Worm (Caenorhabditis elegans) whole organism, L4 larva: ENCODE data around the gene cls-2.
A peak's percentile ranks its signal among the peaks of the same experiment; 100 is the strongest.

Source experiments
- F26F4.8 ChIP-seq: fragments of 200-800 bp; sonication (Bioruptor generic); conservative IDR thresholded peaks from 2 replicates; pipeline ENCODE4 v1.3.6; 2022; ENCODE audit warnings: missing genetic modification characterization, missing compliant biosample characterization
- F49E8.2 ChIP-seq: sonication (generic microtip); optimal IDR thresholded peaks from 2 replicates; lab custom pipeline; 2016; ENCODE audit warnings: missing compliant biosample characterization, mild to moderate bottlenecking, missing genetic modification characterization, borderline replicate concordance
- R02D3.7 ChIP-seq: fragments of 150-350 bp; sonication (generic microtip); optimal IDR thresholded peaks from 3 replicates; lab custom pipeline; 2014; ENCODE audit warnings: missing biosample characterization, missing genetic modification characterization
- T26A8.4 ChIP-seq: fragments of 200-800 bp; sonication (Bioruptor generic); IDR thresholded peaks from 2 replicates; pipeline ENCODE4 v1.3.6; 2022; ENCODE audit warnings: missing genetic modification characterization, missing compliant biosample characterization
- aha-1 ChIP-seq: fragments of 150-350 bp; peaks from one replicate; lab custom pipeline; 2014; ENCODE audit warnings: missing biosample characterization, missing genetic modification characterization
- ceh-32 ChIP-seq: sonication (generic microtip); optimal IDR thresholded peaks from 2 replicates; lab custom pipeline; 2016; ENCODE audit warnings: mild to moderate bottlenecking, missing genetic modification characterization, missing compliant biosample characterization; ENCODE audit not compliant: poor library complexity
- ceh-44 ChIP-seq: fragments of 200-800 bp; sonication (Bioruptor generic); IDR thresholded peaks from 2 replicates; pipeline ENCODE4 v1.3.6; 2022; ENCODE audit warnings: missing genetic modification reagents, missing genetic modification characterization, missing compliant biosample characterization
- cey-2 ChIP-seq: sonication (generic microtip); optimal IDR thresholded peaks from 3 replicates; lab custom pipeline; 2017; ENCODE audit warnings: missing genetic modification characterization, mild to moderate bottlenecking, missing compliant biosample characterization, antibody characterized with exemption, borderline replicate concordance; ENCODE audit not compliant: insufficient read depth
- daf-19 ChIP-seq: fragments of 200-800 bp; sonication (Bioruptor generic); conservative IDR thresholded peaks from 2 replicates; pipeline ENCODE4 v1.3.6; 2022; ENCODE audit warnings: missing genetic modification characterization, missing compliant biosample characterization
- dmd-6 ChIP-seq: fragments of 200-800 bp; sonication (Bioruptor generic); IDR thresholded peaks from 2 replicates; pipeline ENCODE4 v1.3.6; 2022; ENCODE audit warnings: missing genetic modification reagents, missing genetic modification characterization, missing compliant biosample characterization
- dve-1 ChIP-seq: sonication (generic microtip); optimal IDR thresholded peaks from 2 replicates; lab custom pipeline; 2017; ENCODE audit warnings: antibody characterized with exemption, mild to moderate bottlenecking, missing genetic modification characterization, missing compliant biosample characterization; ENCODE audit not compliant: insufficient read depth
- fos-1 ChIP-seq: fragments of 150-350 bp; optimal IDR thresholded peaks from 2 replicates; lab custom pipeline; 2014; ENCODE audit warnings: missing biosample characterization, missing genetic modification characterization
- gei-8 ChIP-seq: fragments of 200-800 bp; sonication (Bioruptor generic); optimal IDR thresholded peaks from 2 replicates; lab custom pipeline; 2018; ENCODE audit warnings: mild to moderate bottlenecking, missing genetic modification characterization, missing compliant biosample characterization
- hlh-11 ChIP-seq: fragments of 200-800 bp; sonication (Bioruptor generic); optimal IDR thresholded peaks from 2 replicates; lab custom pipeline; 2018; ENCODE audit warnings: mild to moderate bottlenecking, missing genetic modification characterization, missing compliant biosample characterization
- hmg-1.1 ChIP-seq: fragments of 200-800 bp; sonication (Bioruptor generic); IDR thresholded peaks from 2 replicates; pipeline ENCODE4 v1.3.6; 2022; ENCODE audit warnings: missing genetic modification reagents, missing genetic modification characterization, missing compliant biosample characterization
- lin-15B ChIP-seq: fragments of 150-350 bp; sonication (generic microtip); optimal IDR thresholded peaks from 3 replicates; lab custom pipeline; 2014; ENCODE audit warnings: missing biosample characterization, missing genetic modification characterization
- lin-29 ChIP-seq: fragments of 200-800 bp; sonication (Bioruptor generic); IDR thresholded peaks from 2 replicates; pipeline ENCODE4 v1.3.6; 2022; ENCODE audit warnings: missing genetic modification reagents, missing genetic modification characterization, missing compliant biosample characterization
- lin-38 ChIP-seq: fragments of 200-800 bp; sonication (Bioruptor generic); IDR thresholded peaks from 2 replicates; pipeline ENCODE4 v1.3.6; 2022; ENCODE audit warnings: missing genetic modification reagents, missing genetic modification characterization, missing compliant biosample characterization
- lin-39 ChIP-seq: fragments of 150-350 bp; optimal IDR thresholded peaks from 2 replicates; lab custom pipeline; 2014; ENCODE audit warnings: missing biosample characterization, missing genetic modification reagents, missing genetic modification characterization
- lsy-2 ChIP-seq, 2 experiments: fragments of 150-350 bp in 1 of 2; sonication (generic microtip) in 1 of 2; optimal IDR thresholded peaks; 2 replicates each; lab custom pipeline; 2014 to 2017; ENCODE audit warnings: missing biosample characterization in 2 of 2, missing genetic modification characterization in 2 of 2
- mdl-1 ChIP-seq, 2 experiments: fragments of 150-350 bp in 1 of 2; sonication (generic microtip) in 1 of 2; optimal IDR thresholded peaks; 2 replicates each; lab custom pipeline; 2014 to 2017; ENCODE audit warnings: missing biosample characterization in 2 of 2, missing genetic modification characterization in 2 of 2
- mes-2 ChIP-seq: sonication (generic microtip); optimal IDR thresholded peaks from 2 replicates; lab custom pipeline; 2016; ENCODE audit warnings: missing genotype, mild to moderate bottlenecking, missing genetic modification characterization, missing compliant biosample characterization; ENCODE audit not compliant: poor library complexity, severe bottlenecking
- nhr-102 ChIP-seq: sonication (generic microtip); optimal IDR thresholded peaks from 2 replicates; lab custom pipeline; 2016; ENCODE audit warnings: mild to moderate bottlenecking, missing genetic modification characterization, moderate library complexity, missing compliant biosample characterization
- nhr-41 ChIP-seq: fragments of 200-800 bp; sonication (Bioruptor generic); IDR thresholded peaks from 2 replicates; pipeline ENCODE4 v1.3.6; 2022; ENCODE audit warnings: missing genetic modification reagents, missing genetic modification characterization, missing compliant biosample characterization
- nhr-42 ChIP-seq: fragments of 200-800 bp; sonication (Bioruptor generic); IDR thresholded peaks from 2 replicates; pipeline ENCODE4 v1.3.6; 2022; ENCODE audit warnings: missing genetic modification characterization, missing compliant biosample characterization
- nhr-77 ChIP-seq: fragments of 150-350 bp; optimal IDR thresholded peaks from 2 replicates; lab custom pipeline; 2014; ENCODE audit warnings: missing biosample characterization, missing genetic modification characterization
- pqm-1 ChIP-seq: sonication (generic microtip); optimal IDR thresholded peaks from 2 replicates; lab custom pipeline; 2017; ENCODE audit warnings: missing biosample characterization, missing genetic modification characterization
- snpc-4 ChIP-seq: fragments of 150-350 bp; optimal IDR thresholded peaks from 2 replicates; lab custom pipeline; 2014; ENCODE audit warnings: missing biosample characterization, missing genetic modification characterization
- spr-1 ChIP-seq: sonication (generic microtip); optimal IDR thresholded peaks from 2 replicates; lab custom pipeline; 2016; ENCODE audit warnings: mild to moderate bottlenecking, missing genetic modification characterization, missing compliant biosample characterization
- spr-3 ChIP-seq: fragments of 200-800 bp; sonication (Bioruptor generic); optimal IDR thresholded peaks from 2 replicates; lab custom pipeline; 2018; ENCODE audit warnings: mild to moderate bottlenecking, missing genetic modification characterization, missing compliant biosample characterization
- tra-1 ChIP-seq: fragments of 200-800 bp; sonication (Bioruptor generic); IDR thresholded peaks from 2 replicates; pipeline ENCODE4 v1.3.6; 2022; ENCODE audit warnings: missing genetic modification reagents, missing genetic modification characterization, missing compliant biosample characterization
- unc-130 ChIP-seq: sonication (generic microtip); optimal IDR thresholded peaks from 2 replicates; lab custom pipeline; 2016; ENCODE audit warnings: missing genetic modification reagents, missing genetic modification characterization, missing compliant biosample characterization
- unc-62 ChIP-seq, 3 experiments: fragments of 150-350 bp in 1 of 3; sonication (generic microtip); optimal IDR thresholded peaks in 2 of 3; peaks in 1 of 3; 1 replicate in 1 of 3; 2 replicates in 2 of 3; lab custom pipeline; 2014 to 2017; ENCODE audit warnings: missing biosample characterization in 3 of 3, missing genetic modification characterization in 3 of 3, missing genetic modification reagents in 3 of 3, missing genotype in 1 of 3
- zag-1 ChIP-seq: fragments of 150-350 bp; optimal IDR thresholded peaks from 2 replicates; lab custom pipeline; 2014; ENCODE audit warnings: missing biosample characterization, missing genetic modification characterization
- ztf-7 ChIP-seq: fragments of 150-350 bp; optimal IDR thresholded peaks from 2 replicates; lab custom pipeline; 2014; ENCODE audit warnings: missing biosample characterization, missing genetic modification characterization

Gene cls-2

DNA sequence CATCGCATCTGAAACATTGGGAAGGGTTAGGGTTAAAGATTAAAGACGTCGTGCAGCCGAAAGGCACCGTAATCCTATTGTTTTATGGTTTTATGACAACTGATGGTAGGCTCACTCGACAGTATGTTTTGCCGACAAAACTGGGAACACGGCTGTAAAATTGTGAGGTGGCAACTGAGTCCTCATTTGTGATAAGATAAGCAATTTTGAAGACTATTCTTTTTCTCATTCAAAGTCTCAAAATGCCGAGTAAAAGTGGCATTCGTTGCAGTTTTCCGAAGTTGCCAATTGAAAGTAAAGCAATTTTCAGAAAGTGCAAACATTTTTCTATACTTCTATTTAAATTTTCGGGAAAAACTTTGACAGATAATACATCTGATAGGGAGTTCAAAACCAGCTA is 14.9 kb downstream of the cls-2 start:
- peak; percentile 1 for TF ChIP-seq dve-1 (tag; lab: Kevin White, UChicago)
- no peak for TF ChIP-seq unc-130 (GFP tag; lab: Kevin White, UChicago)
- peak; percentile 71 for TF ChIP-seq aha-1
- peak; percentile 59 for TF ChIP-seq pqm-1 (tag; lab: Kevin White, UChicago)

DNA sequence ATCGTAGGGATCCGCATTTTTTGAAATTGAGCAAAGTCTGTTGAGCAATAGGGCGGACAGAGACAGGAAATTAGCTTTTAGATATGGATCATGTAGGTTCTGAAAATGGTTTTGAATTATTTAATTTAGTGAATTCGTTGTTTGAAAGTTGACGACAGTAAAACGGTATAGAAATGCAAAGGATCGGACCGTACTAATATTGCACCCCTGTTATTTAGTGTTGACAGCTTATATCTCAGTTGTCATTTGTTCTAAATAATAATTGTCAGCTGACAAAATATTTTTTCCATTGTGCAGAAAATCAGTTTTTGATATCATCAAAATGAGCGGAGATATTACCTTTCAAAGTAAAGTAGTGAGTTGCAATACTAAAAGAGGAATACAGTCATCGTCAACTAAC is 16.5 kb downstream of the cls-2 start, which contains the start of gene lin-12:
Gene lin-12, minus strand, starts transcription at position 101 of the 400 bp plus-strand sequence.
- TF ChIP-seq nhr-42 (GFP tag; lab: Robert Waterston, UW) (no peak), zag-1 (tag; lab: Kevin White, UChicago) (no peak), nhr-41 (GFP tag; lab: Robert Waterston, UW) (no peak), nhr-77 (tag; lab: Kevin White, UChicago) (no peak), ceh-32 (tag; lab: Kevin White, UChicago) (no peak), lin-38 (GFP tag; lab: Robert Waterston, UW) (no peak), pqm-1 (tag; lab: Kevin White, UChicago) (no peak), dmd-6 (no peak)

DNA sequence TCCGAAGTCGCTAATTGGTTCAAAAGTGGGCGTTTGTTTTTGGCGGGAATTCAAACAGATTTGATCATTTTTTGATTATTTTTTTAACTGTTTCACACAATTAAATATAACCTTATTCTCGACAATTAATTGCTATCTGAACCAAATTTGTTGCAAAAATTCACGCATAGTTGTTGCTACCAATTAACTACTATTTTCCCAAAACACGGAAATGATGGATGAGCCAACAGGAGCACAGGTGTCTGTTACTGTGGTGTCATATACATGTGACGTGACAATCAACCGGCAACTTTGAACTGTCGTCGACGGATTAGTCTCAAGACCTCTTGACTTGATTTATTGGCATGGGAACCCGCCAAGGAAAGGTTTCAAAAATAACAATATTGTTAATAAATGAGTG is 17.9 kb downstream of the cls-2 start:
- peak in 1 of 2 experiments; percentile 93 for TF ChIP-seq unc-62 (GFP tag; optimal IDR thresholded peaks at IDR 0.05 in 1 of 2; lab: Kevin White, UChicago)
- no peak for TF ChIP-seq unc-62 (tag; optimal IDR thresholded peaks at IDR 0.05; lab: Kevin White, UChicago)
- TF ChIP-seq ceh-44 (GFP tag; lab: Robert Waterston, UW): no peak
- TF ChIP-seq cey-2 (tag; lab: Kevin White, UChicago): no peak
- no peak for TF ChIP-seq mes-2 (tag; lab: Kevin White, UChicago)
- TF ChIP-seq fos-1 (tag; lab: Kevin White, UChicago): no peak
- TF ChIP-seq, all 104 proteins: peak for 1

DNA sequence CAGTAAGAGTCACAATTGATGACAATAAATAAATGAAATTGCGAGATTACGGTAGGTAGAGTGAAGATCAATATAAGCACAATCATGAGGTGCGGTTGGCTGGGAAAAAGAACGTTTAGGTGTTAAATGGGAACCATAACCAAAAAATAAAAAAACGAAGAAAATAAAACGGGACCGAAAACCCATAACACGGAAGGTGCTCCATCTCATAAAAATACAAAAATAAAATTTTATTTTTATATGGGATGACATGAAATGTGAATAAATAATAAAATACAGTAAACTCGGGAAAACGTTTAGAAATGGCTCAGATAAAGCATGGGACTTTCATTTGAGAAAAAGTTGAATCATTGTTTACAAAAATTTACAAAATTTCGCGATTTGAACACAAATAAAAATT is 20.7 kb downstream of the cls-2 start, which contains the start of gene F02A9.7:
Gene F02A9.7, minus strand, starts transcription at position 101 of the 400 bp plus-strand sequence.
- TF ChIP-seq R02D3.7 (tag; lab: Kevin White, UChicago) (no peak), mdl-1 (tag; optimal IDR thresholded peaks at IDR 0.05; lab: Kevin White, UChicago) (no peak), lsy-2 (tag; optimal IDR thresholded peaks at IDR 0.05; lab: Kevin White, UChicago) (no peak), spr-1 (tag; lab: Kevin White, UChicago) (no peak), daf-19 (GFP tag; lab: Robert Waterston, UW) (no peak), tra-1 (GFP tag; lab: Robert Waterston, UW) (no peak), gei-8 (no peak), hlh-11 (no peak), T26A8.4 (no peak), aha-1 (no peak), hmg-1.1 (GFP tag; lab: Robert Waterston, UW) (no peak), unc-62 (GFP tag; optimal IDR thresholded peaks at IDR 0.05 in 1 of 2; lab: Kevin White, UChicago) (no peak), unc-62 (tag; optimal IDR thresholded peaks at IDR 0.05; lab: Kevin White, UChicago) (no peak), F26F4.8 (GFP tag; lab: Robert Waterston, UW) (no peak)
- TF ChIP-seq, all 104 proteins: peak for 0

DNA sequence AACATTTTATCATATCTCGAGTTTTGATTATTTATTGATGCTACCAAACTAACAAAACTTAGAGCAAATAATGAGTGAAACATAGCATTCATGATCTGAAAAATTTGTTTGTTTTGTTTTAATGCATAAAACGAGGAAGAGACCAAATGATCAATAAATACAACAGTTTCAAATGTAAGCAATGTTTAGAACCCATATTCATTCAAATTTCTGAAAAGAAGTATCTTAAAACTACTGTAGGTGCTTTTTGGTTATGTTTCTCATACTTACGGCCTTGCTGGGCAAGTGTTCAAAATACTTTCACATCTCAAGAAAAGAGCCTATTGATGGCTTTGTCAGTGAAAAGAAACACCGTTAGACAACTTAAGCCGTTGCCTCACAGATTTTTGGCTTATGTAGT is 22.9 kb downstream of the cls-2 start, which contains the start of gene F02A9.1:
Gene F02A9.1, minus strand, starts transcription at position 101 of the 400 bp plus-strand sequence.
- TF ChIP-seq lin-39 (tag; lab: Kevin White, UChicago) (no peak), hmg-1.1 (GFP tag; lab: Robert Waterston, UW) (no peak), nhr-102 (tag; lab: Kevin White, UChicago) (no peak), tra-1 (GFP tag; lab: Robert Waterston, UW) (no peak), lin-29 (no peak), ztf-7 (no peak), lin-15B (tag; lab: Kevin White, UChicago) (no peak), snpc-4 (no peak), F49E8.2 (tag; lab: Kevin White, UChicago) (no peak), spr-3 (GFP tag; lab: Kevin White, UChicago) (no peak)
